Worm (Caenorhabditis elegans) whole organism, young adult: ENCODE measurements around the gene Y57A10C.8.

Source experiments
- B0035.1 ChIP-seq: sonication (generic microtip); optimal IDR thresholded peaks from 2 replicates; lab custom pipeline; 2016; ENCODE audit warnings: missing genetic modification characterization, mild to moderate bottlenecking, missing compliant biosample characterization, missing genotype, missing genetic modification reagents
- B0261.1 ChIP-seq: sonication (generic microtip); optimal IDR thresholded peaks from 2 replicates; lab custom pipeline; 2016; ENCODE audit warnings: mild to moderate bottlenecking, missing genetic modification characterization, moderate library complexity, missing compliant biosample characterization
- C17E4.6 ChIP-seq: fragments of 200-800 bp; sonication (Bioruptor generic); IDR thresholded peaks from 2 replicates; pipeline ENCODE4 v1.3.6; 2022; ENCODE audit warnings: missing genetic modification reagents, missing genetic modification characterization, missing compliant biosample characterization
- F22D6.2 ChIP-seq: sonication (generic microtip); optimal IDR thresholded peaks from 2 replicates; lab custom pipeline; 2016; ENCODE audit warnings: mild to moderate bottlenecking, missing genetic modification characterization, missing compliant biosample characterization
- F23B12.7 ChIP-seq: sonication (generic microtip); optimal IDR thresholded peaks from 2 replicates; lab custom pipeline; 2017; ENCODE audit warnings: missing genetic modification characterization, mild to moderate bottlenecking, missing compliant biosample characterization, antibody characterized with exemption, moderate library complexity; ENCODE audit not compliant: insufficient read depth
- K11D2.4 ChIP-seq: fragments of 200-800 bp; sonication (Bioruptor generic); IDR thresholded peaks from 2 replicates; pipeline ENCODE4 v1.3.6; 2022; ENCODE audit warnings: missing genetic modification reagents, missing genetic modification characterization, missing compliant biosample characterization
- T07F8.4 ChIP-seq: sonication (generic microtip); optimal IDR thresholded peaks from 2 replicates; lab custom pipeline; 2016; ENCODE audit warnings: mild to moderate bottlenecking, missing genetic modification characterization, moderate library complexity, missing compliant biosample characterization
- T26A5.8 ChIP-seq: sonication (generic microtip); optimal IDR thresholded peaks from 2 replicates; lab custom pipeline; 2016; ENCODE audit warnings: missing genetic modification characterization, missing compliant biosample characterization
- Y53G8AR.9 ChIP-seq: fragments of 200-800 bp; sonication (Bioruptor generic); conservative IDR thresholded peaks from 2 replicates; pipeline ENCODE4 v1.3.6; 2022; ENCODE audit warnings: missing genetic modification reagents, missing genetic modification characterization, missing compliant biosample characterization
- Y56A3A.18 ChIP-seq: fragments of 200-800 bp; sonication (Bioruptor generic); IDR thresholded peaks from 2 replicates; pipeline ENCODE4 v1.3.6; 2022; ENCODE audit warnings: missing genetic modification reagents, missing genetic modification characterization, missing compliant biosample characterization
- Y79H2A.3 ChIP-seq: fragments of 200-800 bp; sonication (Bioruptor generic); conservative IDR thresholded peaks from 2 replicates; pipeline ENCODE4 v1.3.6; 2022; ENCODE audit warnings: missing genetic modification reagents, missing genetic modification characterization, missing compliant biosample characterization
- Y95B8A.8 ChIP-seq: fragments of 200-800 bp; sonication (Bioruptor generic); IDR thresholded peaks from 2 replicates; pipeline ENCODE4 v1.3.6; 2022; ENCODE audit warnings: missing genetic modification reagents, missing genetic modification characterization, missing compliant biosample characterization
- ama-1 ChIP-seq, 3 experiments: fragments of 150-350 bp in 1 of 3; sonication (generic microtip) in 2 of 3; optimal IDR thresholded peaks; 2 replicates each; lab custom pipeline; 2014 to 2018; ENCODE audit warnings: missing biosample characterization in 2 of 3, missing genetic modification characterization in 2 of 3, missing genetic modification reagents in 2 of 3
- aptf-3 ChIP-seq: fragments of 200-800 bp; sonication (Bioruptor generic); IDR thresholded peaks from 2 replicates; pipeline ENCODE4 v1.3.6; 2022; ENCODE audit warnings: missing genetic modification characterization, missing compliant biosample characterization
- athp-1 ChIP-seq: sonication (generic microtip); optimal IDR thresholded peaks from 2 replicates; lab custom pipeline; 2017; ENCODE audit warnings: mild to moderate bottlenecking, missing genetic modification characterization, missing compliant biosample characterization
- bed-2 ChIP-seq: fragments of 200-800 bp; sonication (Bioruptor generic); IDR thresholded peaks from 2 replicates; pipeline ENCODE4 v1.3.6; 2022; ENCODE audit warnings: missing genetic modification reagents, missing genetic modification characterization, missing compliant biosample characterization
- ccch-3 ChIP-seq: fragments of 200-800 bp; sonication (Bioruptor generic); optimal IDR thresholded peaks from 2 replicates; lab custom pipeline; 2018; ENCODE audit warnings: mild to moderate bottlenecking, missing genetic modification characterization, missing compliant biosample characterization
- ceh-40 ChIP-seq: fragments of 200-800 bp; sonication (Bioruptor generic); IDR thresholded peaks from 2 replicates; pipeline ENCODE4 v1.3.6; 2022; ENCODE audit warnings: missing genetic modification characterization, missing compliant biosample characterization
- die-1 ChIP-seq: sonication (generic microtip); optimal IDR thresholded peaks from 2 replicates; lab custom pipeline; 2016; ENCODE audit warnings: missing genotype, mild to moderate bottlenecking, missing genetic modification characterization, missing compliant biosample characterization
- efl-1 ChIP-seq: fragments of 150-350 bp; optimal IDR thresholded peaks from 2 replicates; lab custom pipeline; 2014; ENCODE audit warnings: missing biosample characterization, missing genetic modification reagents, missing genetic modification characterization
- egl-18 ChIP-seq: fragments of 200-800 bp; sonication (Bioruptor generic); IDR thresholded peaks from 2 replicates; pipeline ENCODE4 v1.3.6; 2022; ENCODE audit warnings: missing genetic modification reagents, missing genetic modification characterization, missing compliant biosample characterization
- egl-44 ChIP-seq: fragments of 200-800 bp; sonication (Bioruptor generic); IDR thresholded peaks from 2 replicates; pipeline ENCODE4 v1.3.6; 2022; ENCODE audit warnings: missing genetic modification reagents, missing genetic modification characterization, missing compliant biosample characterization
- egrh-3 ChIP-seq: fragments of 200-800 bp; sonication (Bioruptor generic); IDR thresholded peaks from 2 replicates; pipeline ENCODE4 v1.3.6; 2022; ENCODE audit warnings: missing genetic modification reagents, missing genetic modification characterization, missing compliant biosample characterization
- hlh-12 ChIP-seq: sonication (generic microtip); optimal IDR thresholded peaks from 2 replicates; lab custom pipeline; 2016; ENCODE audit warnings: missing genetic modification characterization, missing compliant biosample characterization
- hlh-26 ChIP-seq: fragments of 200-800 bp; sonication (Bioruptor generic); conservative IDR thresholded peaks from 2 replicates; pipeline ENCODE4 v1.3.6; 2022; ENCODE audit warnings: missing genetic modification reagents, missing genetic modification characterization, missing compliant biosample characterization
- lin-40 ChIP-seq: sonication (generic microtip); optimal IDR thresholded peaks from 2 replicates; lab custom pipeline; 2016; ENCODE audit warnings: missing genetic modification characterization, mild to moderate bottlenecking, missing compliant biosample characterization, missing genotype, missing genetic modification reagents
- madf-6 ChIP-seq: fragments of 200-800 bp; sonication (Bioruptor generic); IDR thresholded peaks from 2 replicates; pipeline ENCODE4 v1.3.6; 2022; ENCODE audit warnings: missing genetic modification reagents, missing genetic modification characterization, missing compliant biosample characterization
- nfya-2 ChIP-seq: fragments of 200-800 bp; sonication (Bioruptor generic); IDR thresholded peaks from 2 replicates; pipeline ENCODE4 v1.3.6; 2022; ENCODE audit warnings: missing genetic modification reagents, missing genetic modification characterization, missing compliant biosample characterization
- nfyb-1 ChIP-seq: fragments of 200-800 bp; sonication (Bioruptor generic); IDR thresholded peaks from 2 replicates; pipeline ENCODE4 v1.3.6; 2022; ENCODE audit warnings: missing genetic modification reagents, missing genetic modification characterization, missing compliant biosample characterization
- nhr-179 ChIP-seq: sonication (generic microtip); optimal IDR thresholded peaks from 2 replicates; lab custom pipeline; 2016; ENCODE audit warnings: mild to moderate bottlenecking, missing genetic modification characterization, missing compliant biosample characterization
- pbrm-1 ChIP-seq: fragments of 200-800 bp; sonication (Bioruptor generic); IDR thresholded peaks from 2 replicates; pipeline ENCODE4 v1.3.6; 2022; ENCODE audit warnings: missing genetic modification reagents, missing genetic modification characterization, missing compliant biosample characterization
- rec-8 ChIP-seq, 2 experiments: sonication (generic microtip); optimal IDR thresholded peaks; 2 replicates each; lab custom pipeline; 2016; ENCODE audit warnings: mild to moderate bottlenecking in 2 of 2, missing genetic modification characterization in 2 of 2, missing genetic modification reagents in 2 of 2, missing genotype in 2 of 2, missing biosample characterization in 1 of 2, missing compliant biosample characterization in 1 of 2, moderate library complexity in 1 of 2
- repo-1 ChIP-seq: sonication (generic microtip); optimal IDR thresholded peaks from 2 replicates; lab custom pipeline; 2017; ENCODE audit warnings: mild to moderate bottlenecking, missing genetic modification characterization, missing compliant biosample characterization
- snpc-1.3 ChIP-seq: sonication (generic microtip); optimal IDR thresholded peaks from 2 replicates; lab custom pipeline; 2017; ENCODE audit warnings: missing genetic modification characterization, mild to moderate bottlenecking, missing compliant biosample characterization, antibody characterized with exemption, moderate library complexity, missing genotype, missing genetic modification reagents; ENCODE audit not compliant: insufficient read depth
- somi-1 ChIP-seq: fragments of 200-800 bp; sonication (Bioruptor generic); optimal IDR thresholded peaks from 2 replicates; lab custom pipeline; 2018; ENCODE audit warnings: mild to moderate bottlenecking, missing genetic modification characterization, missing compliant biosample characterization
- tlf-1 ChIP-seq: fragments of 200-800 bp; sonication (Bioruptor generic); optimal IDR thresholded peaks from 2 replicates; lab custom pipeline; 2018; ENCODE audit warnings: mild to moderate bottlenecking, missing genetic modification characterization, missing compliant biosample characterization
- unc-62 ChIP-seq: fragments of 150-350 bp; optimal IDR thresholded peaks from 2 replicates; lab custom pipeline; 2014; ENCODE audit warnings: missing biosample characterization, missing genetic modification reagents, missing genetic modification characterization

Gene Y57A10C.8

DNA sequence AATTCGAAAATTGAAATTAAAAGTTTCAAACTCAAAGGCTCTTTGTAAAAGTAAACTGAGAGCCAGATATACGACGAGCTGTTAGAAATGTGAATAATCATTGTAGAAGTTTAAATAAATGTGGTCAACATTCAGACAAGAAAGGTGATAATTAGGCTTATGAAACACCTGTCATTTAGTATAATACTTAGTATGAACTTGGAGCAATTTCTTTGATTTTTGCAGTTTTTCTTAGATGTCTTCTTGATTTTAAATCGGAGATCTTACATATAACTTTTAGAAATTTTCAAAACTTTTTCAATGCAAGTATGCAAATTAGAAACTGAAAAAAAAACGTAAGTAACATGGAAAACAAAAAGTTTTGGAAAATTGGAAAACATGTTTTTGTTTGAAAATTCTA, 23.2 kb downstream of the Y57A10C.8 start, which contains the start of gene sre-30:
TSS of gene sre-30 (minus strand) at position 101 of the 400 bp plus-strand sequence.
- TF ChIP-seq repo-1 (tag; lab: Kevin White, UChicago) = no peak
- no peak for TF ChIP-seq egrh-3 (GFP tag; lab: Robert Waterston, UW)
- TF ChIP-seq ama-1 (optimal IDR thresholded peaks at IDR 0.05; lab: Kevin White, UChicago) = no peak
- TF ChIP-seq ama-1 (GFP tag; optimal IDR thresholded peaks at IDR 0.05; lab: Kevin White, UChicago) = no peak
- no peak for TF ChIP-seq ceh-40 (GFP tag; lab: Robert Waterston, UW)
- no peak for TF ChIP-seq B0035.1 (tag; lab: Kevin White, UChicago)
- TF ChIP-seq Y53G8AR.9 (GFP tag; lab: Robert Waterston, UW) = no peak
- TF ChIP-seq die-1 (tag; lab: Kevin White, UChicago) = no peak
- no peak for TF ChIP-seq hlh-26 (GFP tag; lab: Robert Waterston, UW)
- no peak for TF ChIP-seq nfyb-1 (GFP tag; lab: Robert Waterston, UW)
- TF ChIP-seq somi-1 (GFP tag; lab: Kevin White, UChicago) = no peak
- no peak for TF ChIP-seq B0261.1 (tag; lab: Kevin White, UChicago)
- TF ChIP-seq K11D2.4 (GFP tag; lab: Robert Waterston, UW) = no peak

- no peak for TF ChIP-seq rec-8 (tag; optimal IDR thresholded peaks at IDR 0.05; lab: Kevin White, UChicago)
- TF ChIP-seq nfya-2 = no peak
- TF ChIP-seq Y95B8A.8 (GFP tag; lab: Robert Waterston, UW) = no peak
- TF ChIP-seq hlh-12 (tag; lab: Kevin White, UChicago) = no peak
- TF ChIP-seq Y56A3A.18 = no peak
- TF ChIP-seq aptf-3 (GFP tag; lab: Robert Waterston, UW) = no peak
- TF ChIP-seq egl-44 (GFP tag; lab: Robert Waterston, UW) = no peak
- TF ChIP-seq madf-6 (GFP tag; lab: Robert Waterston, UW) = no peak
- no peak for TF ChIP-seq F22D6.2 (tag; lab: Kevin White, UChicago)
- TF ChIP-seq T07F8.4 (tag; lab: Kevin White, UChicago) = no peak
- TF ChIP-seq C17E4.6 (GFP tag; lab: Robert Waterston, UW) = no peak
- no peak for TF ChIP-seq K11D2.4 (GFP tag; lab: Robert Waterston, UW)
- TF ChIP-seq lin-40 (tag; lab: Kevin White, UChicago) = no peak
- no peak for TF ChIP-seq efl-1
- TF ChIP-seq athp-1 (tag; lab: Kevin White, UChicago) = no peak
These were observed 27.9 kb downstream of the Y57A10C.8 start, which contains the start of gene sre-29 for ce11 chrII:12401791-12402190. Gene sre-29, minus strand, starts transcription at chrII:12401891.

- TF ChIP-seq T26A5.8 = no peak
- TF ChIP-seq hlh-26 (GFP tag; lab: Robert Waterston, UW) = no peak
- TF ChIP-seq nhr-179 (tag; lab: Kevin White, UChicago) = no peak
- no peak for TF ChIP-seq Y79H2A.3
- no peak for TF ChIP-seq snpc-1.3 (tag; lab: Kevin White, UChicago)
- no peak for TF ChIP-seq bed-2 (GFP tag; lab: Robert Waterston, UW)
- no peak for TF ChIP-seq F23B12.7
- TF ChIP-seq tlf-1 (GFP tag; lab: Kevin White, UChicago) = no peak
- TF ChIP-seq pbrm-1 (GFP tag; lab: Robert Waterston, UW) = no peak
- TF ChIP-seq ccch-3 (GFP tag; lab: Kevin White, UChicago) = no peak
- no peak for TF ChIP-seq egl-18 (GFP tag; lab: Robert Waterston, UW)
- TF ChIP-seq unc-62 (GFP tag; lab: Kevin White, UChicago) = no peak
- TF ChIP-seq, all 124 proteins: peak for 0
These were observed 32.0 kb downstream of the Y57A10C.8 start, which contains the start of gene F57G9.7 for ce11 chrII:12397656-12398055. Gene F57G9.7, minus strand, starts transcription at chrII:12397756.
